Fruit fly (Drosophila melanogaster): Measurements from ENCODE around the gene CG42264.

CG42264 gene

dm6 chrX:5783260-5784040 lies 7.0 kb upstream of the CG42264 start (continued):
- TF ChIP-seq CG8290 (GFP tag; optimal IDR thresholded peaks at IDR 0.05) = no peak
- no peak for TF ChIP-seq CG8290 (tag; optimal IDR thresholded peaks at IDR 0.05)
- TF ChIP-seq B-H1 (GFP tag; IDR thresholded peaks at IDR 0.05) = no peak; the same call in 2 of the 3 replicates
- no peak for TF ChIP-seq gfzf (GFP tag; optimal IDR thresholded peaks at IDR 0.05)
- TF ChIP-seq CG18599 (GFP tag; optimal IDR thresholded peaks at IDR 0.05) = peak; percentile 15
- peak; percentile 59 for TF ChIP-seq lbe (GFP tag; optimal IDR thresholded peaks at IDR 0.05)
- peak; percentile 75 for TF ChIP-seq CG4707 (GFP tag; optimal IDR thresholded peaks at IDR 0.05)
- no peak for TF ChIP-seq fd3F (GFP tag; optimal IDR thresholded peaks at IDR 0.05)
- peak in 1 of 3 experiments; percentile 32 for TF ChIP-seq lola (GFP tag; optimal IDR thresholded peaks at IDR 0.05)
- no peak for TF ChIP-seq Opbp (GFP tag; IDR thresholded peaks at IDR 0.05; ENCODE audit: partially characterized antibody)
- TF ChIP-seq nom (GFP tag; optimal IDR thresholded peaks at IDR 0.05) = no peak
- TF ChIP-seq sna (GFP tag; IDR thresholded peaks at IDR 0.05; ENCODE audit: partially characterized antibody) = no peak
- TF ChIP-seq CG3065 (GFP tag; optimal IDR thresholded peaks at IDR 0.05) = no peak
- TF ChIP-seq jigr1 (GFP tag; IDR thresholded peaks at IDR 0.05) = no peak
- TF ChIP-seq CG14710 (tag; optimal IDR thresholded peaks at IDR 0.05) = no peak
- TF ChIP-seq CG32767 (GFP tag; IDR thresholded peaks at IDR 0.05) = peak; percentile 41; the same call in 1 of the 2 replicates
- TF ChIP-seq Hey (tag; optimal IDR thresholded peaks at IDR 0.05) = no peak
- TF ChIP-seq zfh1 (GFP tag; IDR thresholded peaks at IDR 0.05) = peak; percentile 53; the same call in 1 of the 3 replicates
- no peak for TF ChIP-seq CG16779 (GFP tag; IDR thresholded peaks at IDR 0.05)
- no peak for TF ChIP-seq sc (optimal IDR thresholded peaks at IDR 0.05)
- no peak for TF ChIP-seq sc (GFP tag; optimal IDR thresholded peaks at IDR 0.05)
- peak; percentile 47 for TF ChIP-seq CG13424 (tag; optimal IDR thresholded peaks at IDR 0.05)
- TF ChIP-seq crol (GFP tag; IDR thresholded peaks at IDR 0.05) = no peak
- peak; percentile 41; the same call in 1 of the 3 replicates for TF ChIP-seq row (GFP tag; IDR thresholded peaks at IDR 0.05)
- TF ChIP-seq CG10462 (GFP tag; optimal IDR thresholded peaks at IDR 0.05) = no peak
- no peak for TF ChIP-seq eyg (GFP tag; optimal IDR thresholded peaks at IDR 0.05)
- TF ChIP-seq CG18764 (GFP tag; optimal IDR thresholded peaks at IDR 0.05) = no peak
- 0 out of 4 replicates have a peak, but pooled peaks have one; percentile 19 for TF ChIP-seq Gug (GFP tag; IDR thresholded peaks at IDR 0.05)
- no peak for TF ChIP-seq tup (GFP tag; optimal IDR thresholded peaks at IDR 0.05)
- peak; percentile 30 for TF ChIP-seq org-1 (GFP tag; optimal IDR thresholded peaks at IDR 0.05)
- no peak for TF ChIP-seq CG6272 (GFP tag; IDR thresholded peaks at IDR 0.05)
- TF ChIP-seq CG34422 (GFP tag; IDR thresholded peaks at IDR 0.05) = no peak
- peak; percentile 50 for TF ChIP-seq Med (GFP tag)
- TF ChIP-seq CoRest (tag; optimal IDR thresholded peaks at IDR 0.05) = peak; percentile 37
- TF ChIP-seq CG3163 (GFP tag; optimal IDR thresholded peaks at IDR 0.05) = no peak
- peak; percentile 47 for TF ChIP-seq az2 (GFP tag; optimal IDR thresholded peaks at IDR 0.05)
- peak; percentile 76 for TF ChIP-seq Sox102F (GFP tag; optimal IDR thresholded peaks at IDR 0.05)
- no peak for TF ChIP-seq Nf-YC (tag; optimal IDR thresholded peaks at IDR 0.05)
- TF ChIP-seq CG9437 (GFP tag; optimal IDR thresholded peaks at IDR 0.05) = no peak
- no peak for TF ChIP-seq Doc2 (GFP tag; IDR thresholded peaks at IDR 0.05)
- TF ChIP-seq CG3281 (GFP tag; optimal IDR thresholded peaks at IDR 0.05) = no peak
- TF ChIP-seq ranshi (GFP tag; IDR thresholded peaks at IDR 0.05) = no peak
- TF ChIP-seq Fer3 (tag; optimal IDR thresholded peaks at IDR 0.05) = no peak
- peak; percentile 8 for TF ChIP-seq kni (GFP tag; optimal IDR thresholded peaks at IDR 0.05)
- no peak for TF ChIP-seq CG11085 (GFP tag; IDR thresholded peaks at IDR 0.05)
- TF ChIP-seq hkb (optimal IDR thresholded peaks at IDR 0.05) = no peak
- TF ChIP-seq hkb (GFP tag; IDR thresholded peaks at IDR 0.05) = peak; percentile 51; the same call in 1 of the 2 replicates
- 0 out of 2 replicates have a peak, but pooled peaks have one; percentile 23 for TF ChIP-seq CG14014 (GFP tag; IDR thresholded peaks at IDR 0.05)
- TF ChIP-seq CG15514 (GFP tag; optimal IDR thresholded peaks at IDR 0.05) = no peak
- no peak for TF ChIP-seq CG11696 (GFP tag; IDR thresholded peaks at IDR 0.05)
